Fruit fly (Drosophila melanogaster) Kc167 (cell line): Measurements from ENCODE around the gene CG43055.

Experiments used
- Myc ChIP-seq: fragments of >200 bp; optimal IDR thresholded peaks from 2 replicates; lab custom pipeline; 2017; ENCODE audit warnings: missing external identifiers
- Sin3A ChIP-seq: fragments of >200 bp; optimal IDR thresholded peaks from 2 replicates; lab custom pipeline; 2018; ENCODE audit warnings: missing external identifiers
- h ChIP-seq: fragments of >200 bp; optimal IDR thresholded peaks from 3 replicates; lab custom pipeline; 2018; ENCODE audit warnings: missing external identifiers
- insv ChIP-seq: fragments of >200 bp; optimal IDR thresholded peaks from 3 replicates; lab custom pipeline; 2018; ENCODE audit warnings: missing external identifiers
- ttk ChIP-seq: sonication (Bioruptor generic); optimal IDR thresholded peaks from 2 replicates; lab custom pipeline; 2017; ENCODE audit warnings: missing external identifiers

- TF ChIP-seq Sin3A (no peak), insv (lab: Kevin White, UChicago) (no peak), h (lab: Kevin White, UChicago) (no peak), ttk (no peak), Myc (lab: Kevin White, UChicago) (no peak)
Observed at dm6 chr2L:4393842-4394421, 17.0 kb upstream of the CG43055 start, which contains the start of gene CG3652.
